Worm (Caenorhabditis elegans) whole organism, L4 larva: ENCODE measurements around the gene ZK105.5.

Experiments
- aly-2 ChIP-seq: sonication (generic microtip); optimal IDR thresholded peaks from 2 replicates; lab custom pipeline; 2018; ENCODE audit warnings: missing biosample characterization, missing genetic modification characterization
- ceh-82 ChIP-seq: sonication (generic microtip); optimal IDR thresholded peaks from 2 replicates; lab custom pipeline; 2017; ENCODE audit warnings: missing biosample characterization, missing genetic modification characterization
- cey-2 ChIP-seq: sonication (generic microtip); optimal IDR thresholded peaks from 3 replicates; lab custom pipeline; 2017; ENCODE audit warnings: missing genetic modification characterization, mild to moderate bottlenecking, missing compliant biosample characterization, antibody characterized with exemption, borderline replicate concordance; ENCODE audit not compliant: insufficient read depth
- dmd-9 ChIP-seq: fragments of 200-800 bp; sonication (Bioruptor generic); IDR thresholded peaks from 2 replicates; pipeline ENCODE4 v1.3.6; 2022; ENCODE audit warnings: missing genetic modification reagents, missing genetic modification characterization, missing compliant biosample characterization
- hlh-11 ChIP-seq: fragments of 200-800 bp; sonication (Bioruptor generic); optimal IDR thresholded peaks from 2 replicates; lab custom pipeline; 2018; ENCODE audit warnings: mild to moderate bottlenecking, missing genetic modification characterization, missing compliant biosample characterization

ce11 chrV:7733240-7733765, 15.8 kb upstream of the ZK105.5 start:
- TF ChIP-seq cey-2 (tag; lab: Kevin White, UChicago) (no peak), hlh-11 (tag; lab: Kevin White, UChicago) (no peak), aly-2 (tag; lab: Kevin White, UChicago) (no peak), dmd-9 (GFP tag; lab: Robert Waterston, UW) (no peak), ceh-82 (tag; lab: Kevin White, UChicago) (no peak)
